Worm (Caenorhabditis elegans): Measurements from ENCODE around the gene tbc-16.

DNA sequence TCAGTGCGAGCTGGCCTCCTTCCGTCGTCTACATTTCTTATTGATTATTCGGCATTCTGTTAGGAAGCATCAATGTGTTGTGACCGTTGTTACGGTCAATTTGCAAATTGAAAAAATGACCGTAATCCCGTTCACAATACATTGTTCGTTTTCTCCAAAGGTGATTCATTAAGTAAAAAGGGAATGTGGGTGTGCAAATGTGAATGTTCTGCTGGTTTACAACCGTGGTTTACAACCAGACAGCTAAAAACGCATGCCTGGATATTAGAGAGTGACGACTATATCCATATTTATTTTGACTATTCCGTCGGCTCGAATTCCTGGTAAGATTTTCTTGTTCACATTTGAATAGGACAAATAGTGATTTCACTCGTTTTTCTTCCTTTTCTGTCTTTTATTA lies 22.0 kb downstream of the tbc-16 start, which contains the start of gene capa-1:
- TF ChIP-seq zip-8 (tag; optimal IDR thresholded peaks at IDR 0.05) (no peak), snpc-4 (tag; optimal IDR thresholded peaks at IDR 0.05) (no peak), lsy-2 (tag; optimal IDR thresholded peaks at IDR 0.05) (no peak), elt-1 (tag; optimal IDR thresholded peaks at IDR 0.05; ENCODE audit: borderline replicate concordance, insufficient read depth) (no peak), pha-4 (tag; optimal IDR thresholded peaks at IDR 0.05) (no peak), mls-2 (tag; optimal IDR thresholded peaks at IDR 0.05) (no peak), sptf-1 (tag; optimal IDR thresholded peaks at IDR 0.05) (no peak), nhr-76 (tag; optimal IDR thresholded peaks at IDR 0.05) (no peak), unc-39 (tag; optimal IDR thresholded peaks at IDR 0.05) (no peak)
